Worm (Caenorhabditis elegans) whole organism, L3 larva: Measurements from ENCODE around the gene glna-1.

Experiments
- ZK546.5 ChIP-seq: sonication (generic microtip); optimal IDR thresholded peaks from 2 replicates; lab custom pipeline; 2017; ENCODE audit warnings: missing biosample characterization, missing genetic modification characterization
- aly-2 ChIP-seq: fragments of 150-350 bp; optimal IDR thresholded peaks from 2 replicates; lab custom pipeline; 2014; ENCODE audit warnings: missing biosample characterization, missing genetic modification characterization
- ama-1 ChIP-seq: fragments of 150-350 bp; optimal IDR thresholded peaks from 2 replicates; lab custom pipeline; 2018
- daf-12 ChIP-seq: fragments of 150-350 bp; optimal IDR thresholded peaks from 2 replicates; lab custom pipeline; 2014; ENCODE audit warnings: missing biosample characterization, missing genetic modification reagents, missing genetic modification characterization
- egl-27 ChIP-seq: sonication (generic microtip); optimal IDR thresholded peaks from 4 replicates; lab custom pipeline; 2017; ENCODE audit warnings: missing biosample characterization, missing genetic modification reagents, missing genetic modification characterization
- fkh-10 ChIP-seq: sonication (generic microtip); optimal IDR thresholded peaks from 2 replicates; lab custom pipeline; 2017; ENCODE audit warnings: missing biosample characterization, missing genetic modification reagents, missing genetic modification characterization
- lin-39 ChIP-seq: fragments of 150-350 bp; optimal IDR thresholded peaks from 2 replicates; lab custom pipeline; 2018; ENCODE audit warnings: missing biosample characterization, missing genetic modification reagents, missing genetic modification characterization
- nhr-11 ChIP-seq: fragments of 150-350 bp; optimal IDR thresholded peaks from 2 replicates; lab custom pipeline; 2014; ENCODE audit warnings: missing biosample characterization, missing genetic modification characterization
- nhr-23 ChIP-seq: fragments of 150-350 bp; optimal IDR thresholded peaks from 2 replicates; lab custom pipeline; 2014; ENCODE audit warnings: missing biosample characterization, missing genetic modification reagents, missing genetic modification characterization
- sea-2 ChIP-seq: fragments of 150-350 bp; sonication (generic microtip); optimal IDR thresholded peaks from 4 replicates; lab custom pipeline; 2014; ENCODE audit warnings: missing biosample characterization, missing genetic modification reagents, missing genetic modification characterization
- tbx-2 ChIP-seq: sonication (generic microtip); optimal IDR thresholded peaks from 2 replicates; lab custom pipeline; 2016; ENCODE audit warnings: mild to moderate bottlenecking, missing genetic modification characterization, missing compliant biosample characterization
- unc-62 ChIP-seq: fragments of 150-350 bp; sonication (generic microtip); optimal IDR thresholded peaks from 4 replicates; lab custom pipeline; 2014; ENCODE audit warnings: missing biosample characterization, missing genetic modification reagents, missing genetic modification characterization
- ztf-11 ChIP-seq: fragments of 150-350 bp; optimal IDR thresholded peaks from 2 replicates; lab custom pipeline; 2014; ENCODE audit warnings: missing biosample characterization, missing genetic modification characterization

ce11 chrII:14753858-14754750, 20.8 kb upstream of the glna-1 start, which contains the start of the genes tac-1 and Y54E2A.4:
- TF ChIP-seq tbx-2 (tag; lab: Kevin White, UChicago) (no peak), ama-1 (lab: Kevin White, UChicago) (no peak), nhr-11 (tag; lab: Kevin White, UChicago) (no peak), daf-12 (tag; lab: Kevin White, UChicago) (no peak), nhr-23 (tag; lab: Kevin White, UChicago) (no peak), egl-27 (tag; lab: Kevin White, UChicago) (no peak), ZK546.5 (no peak), aly-2 (tag; lab: Kevin White, UChicago) (no peak), fkh-10 (GFP tag; lab: Kevin White, UChicago) (no peak), ztf-11 (tag; lab: Kevin White, UChicago) (no peak), unc-62 (no peak), sea-2 (GFP tag; lab: Kevin White, UChicago) (no peak), lin-39 (tag; lab: Kevin White, UChicago) (no peak)
